Fruit fly (Drosophila melanogaster): ENCODE measurements around the gene CkIalpha.

The CkIalpha gene

DNA sequence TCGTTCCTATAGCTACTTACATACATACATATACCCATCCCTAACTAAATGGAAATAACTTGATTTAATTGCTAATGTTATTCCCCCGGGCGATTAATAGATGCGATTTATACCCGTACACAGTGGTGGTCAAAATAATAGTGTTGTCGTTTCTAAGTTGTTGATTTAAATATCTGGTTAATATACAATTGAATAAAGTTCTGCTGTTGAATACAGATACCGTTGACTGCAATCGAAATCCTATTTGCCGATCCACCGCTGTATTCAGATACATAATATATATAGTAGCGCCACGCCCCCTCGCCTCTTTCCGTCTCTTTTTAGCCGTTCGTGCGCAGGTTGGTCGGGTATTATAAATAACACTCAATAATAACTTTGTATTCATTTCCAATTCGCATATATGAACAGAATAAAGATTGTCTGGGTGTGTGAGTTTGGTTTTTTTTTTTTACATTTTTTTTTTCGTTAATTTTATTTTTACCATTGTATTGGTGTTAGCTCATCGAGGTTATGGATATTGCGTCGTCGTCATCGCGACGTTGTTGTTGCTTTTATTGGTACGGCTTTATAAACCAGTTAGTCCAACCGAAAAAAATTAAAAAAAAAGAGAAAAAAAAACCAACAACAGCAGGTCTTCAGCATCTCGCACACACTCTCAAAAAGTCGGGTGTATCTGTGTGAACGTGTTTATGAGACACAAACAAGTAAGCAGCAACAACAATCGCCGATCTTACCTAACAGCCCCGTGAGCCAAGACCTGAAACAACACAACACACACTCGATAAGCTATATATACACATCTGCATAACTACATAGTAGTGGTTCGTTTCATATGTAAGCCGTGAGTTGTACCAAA is 19.1 kb downstream of the CkIalpha start (continued):
- TF ChIP-seq sens-2 (GFP tag; IDR thresholded peaks at IDR 0.05) (no peak), CG16815 (GFP tag; optimal IDR thresholded peaks at IDR 0.05) (no peak), sob (GFP tag; IDR thresholded peaks at IDR 0.05) (no peak), CG4854 (GFP tag; optimal IDR thresholded peaks at IDR 0.05) (no peak), CG6813 (GFP tag; optimal IDR thresholded peaks at IDR 0.05) (no peak), Aef1 (GFP tag; IDR thresholded peaks at IDR 0.05) (no peak), gfzf (GFP tag; optimal IDR thresholded peaks at IDR 0.05) (no peak), p53 (GFP tag; optimal IDR thresholded peaks at IDR 0.05) (no peak), CG14860 (GFP tag; IDR thresholded peaks at IDR 0.05; ENCODE audit: partially characterized antibody) (no peak), CG1233 (GFP tag; optimal IDR thresholded peaks at IDR 0.05) (no peak), tap (tag; optimal IDR thresholded peaks at IDR 0.05) (no peak), Gug (GFP tag; IDR thresholded peaks at IDR 0.05) (no peak), CG7357 (GFP tag; IDR thresholded peaks at IDR 0.05) (no peak), CG4424 (GFP tag; optimal IDR thresholded peaks at IDR 0.05) (no peak), ap (GFP tag; IDR thresholded peaks at IDR 0.05) (no peak), Mrtf (GFP tag; IDR thresholded peaks at IDR 0.05) (no peak), gem (tag; optimal IDR thresholded peaks at IDR 0.05) (peak; percentile 4), stc (GFP tag; IDR thresholded peaks at IDR 0.05) (no peak), CG10321 (GFP tag; IDR thresholded peaks at IDR 0.05) (no peak), ERR (GFP tag; optimal IDR thresholded peaks at IDR 0.05) (no peak), CG33213 (GFP tag; optimal IDR thresholded peaks at IDR 0.05) (no peak), pb (GFP tag; optimal IDR thresholded peaks at IDR 0.05) (no peak), Sox102F (GFP tag; optimal IDR thresholded peaks at IDR 0.05) (no peak), CG17568 (GFP tag; optimal IDR thresholded peaks at IDR 0.05) (no peak), CG9215 (GFP tag; IDR thresholded peaks at IDR 0.05) (no peak), Lim3 (GFP tag; IDR thresholded peaks at IDR 0.05) (no peak), CG11504 (tag; optimal IDR thresholded peaks at IDR 0.05) (no peak), CG3163 (GFP tag; optimal IDR thresholded peaks at IDR 0.05) (no peak), CG3065 (GFP tag; optimal IDR thresholded peaks at IDR 0.05) (no peak), dysf (GFP tag; IDR thresholded peaks at IDR 0.05) (peak; percentile 59; the same call in 2 of the 3 replicates), dmrt11E (tag; optimal IDR thresholded peaks at IDR 0.05) (no peak), CG6254 (GFP tag; optimal IDR thresholded peaks at IDR 0.05) (no peak), CG31365 (tag; optimal IDR thresholded peaks at IDR 0.05) (no peak), CG1024 (GFP tag; IDR thresholded peaks at IDR 0.05) (no peak), Opbp (GFP tag; IDR thresholded peaks at IDR 0.05; ENCODE audit: partially characterized antibody) (no peak), CG1603 (tag; optimal IDR thresholded peaks at IDR 0.05) (no peak), CG4617 (GFP tag; optimal IDR thresholded peaks at IDR 0.05; ENCODE audit: borderline replicate concordance) (no peak), ttk (GFP tag; IDR thresholded peaks at IDR 0.05) (no peak), schlank (tag; optimal IDR thresholded peaks at IDR 0.05) (no peak), vnd (GFP tag; IDR thresholded peaks at IDR 0.05; ENCODE audit: partially characterized antibody) (no peak), ATbp (GFP tag; optimal IDR thresholded peaks at IDR 0.05) (no peak), Stat92E (GFP tag; optimal IDR thresholded peaks at IDR 0.05) (no peak), Nf-YA (GFP tag; IDR thresholded peaks at IDR 0.05) (no peak), vvl (GFP tag; IDR thresholded peaks at IDR 0.05) (no peak; the same call in 1 of the 2 replicates), gce (GFP tag; IDR thresholded peaks at IDR 0.05) (no peak), lmd (GFP tag; IDR thresholded peaks at IDR 0.05) (peak; percentile 32; the same call in 1 of the 2 replicates), CG10147 (GFP tag; optimal IDR thresholded peaks at IDR 0.05) (peak; percentile 30), CG9876 (GFP tag; optimal IDR thresholded peaks at IDR 0.05) (no peak), CG3995 (GFP tag; optimal IDR thresholded peaks at IDR 0.05) (no peak)

Data from whole organism, embryonic.